Worm (Caenorhabditis elegans) whole organism, young adult: ENCODE results near the gene K08H10.6.

ENCODE experiments used
- B0336.3 ChIP-seq: fragments of 200-800 bp; sonication (Bioruptor generic); IDR thresholded peaks from 2 replicates; pipeline ENCODE4 v1.3.6; 2022; ENCODE audit warnings: missing genetic modification characterization, missing compliant biosample characterization
- C06A6.2 ChIP-seq: fragments of 200-800 bp; sonication (Bioruptor generic); conservative IDR thresholded peaks from 2 replicates; pipeline ENCODE4 v1.3.6; 2022; ENCODE audit warnings: missing genetic modification characterization, missing compliant biosample characterization
- F22D6.2 ChIP-seq: sonication (generic microtip); optimal IDR thresholded peaks from 2 replicates; lab custom pipeline; 2016; ENCODE audit warnings: mild to moderate bottlenecking, missing genetic modification characterization, missing compliant biosample characterization
- F39B2.1 ChIP-seq: fragments of 200-800 bp; sonication (Bioruptor generic); IDR thresholded peaks from 2 replicates; pipeline ENCODE4 v1.3.6; 2022; ENCODE audit warnings: missing genetic modification reagents, missing genetic modification characterization, missing compliant biosample characterization
- F49E8.2 ChIP-seq: sonication (generic microtip); optimal IDR thresholded peaks from 3 replicates; lab custom pipeline; 2017; ENCODE audit warnings: missing genetic modification characterization, mild to moderate bottlenecking, missing compliant biosample characterization, antibody characterized with exemption, moderate library complexity; ENCODE audit not compliant: insufficient read depth
- F57A8.1 ChIP-seq: fragments of 200-800 bp; sonication (Bioruptor generic); optimal IDR thresholded peaks from 2 replicates; lab custom pipeline; 2018; ENCODE audit warnings: mild to moderate bottlenecking, missing genetic modification characterization, moderate library complexity, missing compliant biosample characterization
- K12H6.12 ChIP-seq: fragments of 200-800 bp; sonication (Bioruptor generic); optimal IDR thresholded peaks from 2 replicates; lab custom pipeline; 2018; ENCODE audit warnings: mild to moderate bottlenecking, missing genetic modification characterization, missing compliant biosample characterization
- T26A5.8 ChIP-seq: sonication (generic microtip); optimal IDR thresholded peaks from 2 replicates; lab custom pipeline; 2016; ENCODE audit warnings: missing genetic modification characterization, missing compliant biosample characterization
- Y53F4B.3 ChIP-seq: fragments of 200-800 bp; sonication (Bioruptor generic); IDR thresholded peaks from 2 replicates; pipeline ENCODE4 v1.3.6; 2022; ENCODE audit warnings: missing genetic modification reagents, missing genetic modification characterization, missing compliant biosample characterization
- Y67H2A.10 ChIP-seq: fragments of 200-800 bp; sonication (Bioruptor generic); conservative IDR thresholded peaks from 2 replicates; pipeline ENCODE4 v1.3.6; 2022; ENCODE audit warnings: missing genetic modification reagents, missing genetic modification characterization, missing compliant biosample characterization
- Y95B8A.8 ChIP-seq: fragments of 200-800 bp; sonication (Bioruptor generic); IDR thresholded peaks from 2 replicates; pipeline ENCODE4 v1.3.6; 2022; ENCODE audit warnings: missing genetic modification reagents, missing genetic modification characterization, missing compliant biosample characterization
- aptf-3 ChIP-seq: fragments of 200-800 bp; sonication (Bioruptor generic); IDR thresholded peaks from 2 replicates; pipeline ENCODE4 v1.3.6; 2022; ENCODE audit warnings: missing genetic modification characterization, missing compliant biosample characterization
- bed-2 ChIP-seq: fragments of 200-800 bp; sonication (Bioruptor generic); IDR thresholded peaks from 2 replicates; pipeline ENCODE4 v1.3.6; 2022; ENCODE audit warnings: missing genetic modification reagents, missing genetic modification characterization, missing compliant biosample characterization
- ccch-3 ChIP-seq: fragments of 200-800 bp; sonication (Bioruptor generic); optimal IDR thresholded peaks from 2 replicates; lab custom pipeline; 2018; ENCODE audit warnings: mild to moderate bottlenecking, missing genetic modification characterization, missing compliant biosample characterization
- cebp-1 ChIP-seq, 2 experiments: fragments of 200-800 bp in 1 of 2; sonication (Bioruptor generic) in 1 of 2; sonication (generic microtip) in 1 of 2; IDR thresholded peaks in 1 of 2; optimal IDR thresholded peaks in 1 of 2; 2 replicates each; pipeline versions ENCODE4 v1.3.6 to Lab custom; 2017 to 2022; ENCODE audit warnings: missing compliant biosample characterization in 2 of 2, missing genetic modification characterization in 2 of 2, mild to moderate bottlenecking in 1 of 2, missing genetic modification reagents in 1 of 2, moderate library complexity in 1 of 2
- ceh-27 ChIP-seq: fragments of 200-800 bp; sonication (Bioruptor generic); optimal IDR thresholded peaks from 2 replicates; lab custom pipeline; 2018; ENCODE audit warnings: mild to moderate bottlenecking, missing genetic modification characterization, moderate library complexity, missing compliant biosample characterization
- die-1 ChIP-seq: sonication (generic microtip); optimal IDR thresholded peaks from 2 replicates; lab custom pipeline; 2016; ENCODE audit warnings: missing genotype, mild to moderate bottlenecking, missing genetic modification characterization, missing compliant biosample characterization
- dox-1 ChIP-seq: fragments of 200-800 bp; sonication (Bioruptor generic); IDR thresholded peaks from 2 replicates; pipeline ENCODE4 v1.3.6; 2022; ENCODE audit warnings: missing genetic modification reagents, missing genetic modification characterization, missing compliant biosample characterization
- dpff-1 ChIP-seq: sonication (generic microtip); optimal IDR thresholded peaks from 2 replicates; lab custom pipeline; 2017; ENCODE audit warnings: mild to moderate bottlenecking, missing genetic modification characterization, missing compliant biosample characterization
- ekl-4 ChIP-seq: fragments of 200-800 bp; sonication (Bioruptor generic); IDR thresholded peaks from 2 replicates; pipeline ENCODE4 v1.3.6; 2022; ENCODE audit warnings: missing genetic modification reagents, missing genetic modification characterization, missing compliant biosample characterization
- fkh-3 ChIP-seq: sonication (generic microtip); optimal IDR thresholded peaks from 2 replicates; lab custom pipeline; 2016; ENCODE audit warnings: mild to moderate bottlenecking, missing genetic modification characterization, missing compliant biosample characterization
- hlh-26 ChIP-seq: fragments of 200-800 bp; sonication (Bioruptor generic); conservative IDR thresholded peaks from 2 replicates; pipeline ENCODE4 v1.3.6; 2022; ENCODE audit warnings: missing genetic modification reagents, missing genetic modification characterization, missing compliant biosample characterization
- hmg-1.2 ChIP-seq: fragments of 200-800 bp; sonication (Bioruptor generic); IDR thresholded peaks from 2 replicates; pipeline ENCODE4 v1.3.6; 2022; ENCODE audit warnings: missing genetic modification reagents, missing genetic modification characterization, missing compliant biosample characterization
- lin-26 ChIP-seq: fragments of 200-800 bp; sonication (Bioruptor generic); IDR thresholded peaks from 2 replicates; pipeline ENCODE4 v1.3.6; 2022; ENCODE audit warnings: missing genetic modification reagents, missing genetic modification characterization, missing compliant biosample characterization
- lin-35 ChIP-seq, 3 experiments: fragments of 150-350 bp in 2 of 3; sonication (generic microtip) in 1 of 3; optimal IDR thresholded peaks; 2 replicates each; lab custom pipeline; 2014 to 2018; ENCODE audit warnings: missing biosample characterization in 3 of 3, missing genetic modification characterization in 3 of 3, missing genetic modification reagents in 3 of 3
- lin-40 ChIP-seq: sonication (generic microtip); optimal IDR thresholded peaks from 2 replicates; lab custom pipeline; 2016; ENCODE audit warnings: missing genetic modification characterization, mild to moderate bottlenecking, missing compliant biosample characterization, missing genotype, missing genetic modification reagents
- lsy-27 ChIP-seq: sonication (generic microtip); optimal IDR thresholded peaks from 2 replicates; lab custom pipeline; 2017; ENCODE audit warnings: missing genetic modification characterization, mild to moderate bottlenecking, missing compliant biosample characterization, antibody characterized with exemption, missing genotype, borderline replicate concordance; ENCODE audit not compliant: insufficient read depth
- mcd-1 ChIP-seq: fragments of 200-800 bp; sonication (Bioruptor generic); IDR thresholded peaks from 2 replicates; pipeline ENCODE4 v1.3.6; 2022; ENCODE audit warnings: missing genetic modification reagents, missing genetic modification characterization, missing compliant biosample characterization
- mel-28 ChIP-seq: sonication (generic microtip); optimal IDR thresholded peaks from 2 replicates; lab custom pipeline; 2016; ENCODE audit warnings: borderline replicate concordance, mild to moderate bottlenecking, missing genetic modification characterization, missing compliant biosample characterization
- nfya-1 ChIP-seq: sonication (generic microtip); optimal IDR thresholded peaks from 2 replicates; lab custom pipeline; 2017; ENCODE audit warnings: antibody characterized with exemption, missing compliant biosample characterization, missing genetic modification characterization, borderline replicate concordance; ENCODE audit not compliant: insufficient read depth
- nhr-120 ChIP-seq: fragments of 200-800 bp; sonication (Bioruptor generic); IDR thresholded peaks from 2 replicates; pipeline ENCODE4 v1.3.6; 2022; ENCODE audit warnings: missing genetic modification characterization, missing compliant biosample characterization
- nhr-179 ChIP-seq: sonication (generic microtip); optimal IDR thresholded peaks from 2 replicates; lab custom pipeline; 2016; ENCODE audit warnings: mild to moderate bottlenecking, missing genetic modification characterization, missing compliant biosample characterization
- nhr-27 ChIP-seq: fragments of 200-800 bp; sonication (Bioruptor generic); optimal IDR thresholded peaks from 2 replicates; lab custom pipeline; 2018; ENCODE audit warnings: mild to moderate bottlenecking, missing genetic modification characterization, moderate library complexity, missing compliant biosample characterization
- nhr-90 ChIP-seq: sonication (generic microtip); optimal IDR thresholded peaks from 2 replicates; lab custom pipeline; 2016; ENCODE audit warnings: missing genotype, mild to moderate bottlenecking, missing genetic modification characterization, missing compliant biosample characterization
- pbrm-1 ChIP-seq: fragments of 200-800 bp; sonication (Bioruptor generic); IDR thresholded peaks from 2 replicates; pipeline ENCODE4 v1.3.6; 2022; ENCODE audit warnings: missing genetic modification reagents, missing genetic modification characterization, missing compliant biosample characterization
- pha-4 ChIP-seq: fragments of 150-350 bp; sonication (generic microtip); optimal IDR thresholded peaks from 2 replicates; lab custom pipeline; 2014; ENCODE audit warnings: missing biosample characterization, missing genetic modification reagents, missing genetic modification characterization
- repo-1 ChIP-seq: sonication (generic microtip); optimal IDR thresholded peaks from 2 replicates; lab custom pipeline; 2017; ENCODE audit warnings: mild to moderate bottlenecking, missing genetic modification characterization, missing compliant biosample characterization
- somi-1 ChIP-seq: fragments of 200-800 bp; sonication (Bioruptor generic); optimal IDR thresholded peaks from 2 replicates; lab custom pipeline; 2018; ENCODE audit warnings: mild to moderate bottlenecking, missing genetic modification characterization, missing compliant biosample characterization
- sptf-2 ChIP-seq: fragments of 200-800 bp; sonication (Bioruptor generic); optimal IDR thresholded peaks from 2 replicates; lab custom pipeline; 2018; ENCODE audit warnings: mild to moderate bottlenecking, missing genetic modification characterization, missing compliant biosample characterization
- tlf-1 ChIP-seq: fragments of 200-800 bp; sonication (Bioruptor generic); optimal IDR thresholded peaks from 2 replicates; lab custom pipeline; 2018; ENCODE audit warnings: mild to moderate bottlenecking, missing genetic modification characterization, missing compliant biosample characterization
- unc-62 ChIP-seq: fragments of 150-350 bp; optimal IDR thresholded peaks from 2 replicates; lab custom pipeline; 2014; ENCODE audit warnings: missing biosample characterization, missing genetic modification reagents, missing genetic modification characterization
- xnd-1 ChIP-seq: sonication (generic microtip); optimal IDR thresholded peaks from 2 replicates; lab custom pipeline; 2016; ENCODE audit warnings: missing genotype, missing genetic modification reagents, missing genetic modification characterization, missing compliant biosample characterization
- zim-3 ChIP-seq: sonication (generic microtip); optimal IDR thresholded peaks from 2 replicates; lab custom pipeline; 2017; ENCODE audit warnings: mild to moderate bottlenecking, missing genetic modification characterization, moderate library complexity, missing compliant biosample characterization
- ztf-3 ChIP-seq: fragments of 200-800 bp; sonication (Bioruptor generic); optimal IDR thresholded peaks from 2 replicates; lab custom pipeline; 2018; ENCODE audit warnings: mild to moderate bottlenecking, missing genetic modification characterization, missing compliant biosample characterization

K08H10.6 gene

DNA sequence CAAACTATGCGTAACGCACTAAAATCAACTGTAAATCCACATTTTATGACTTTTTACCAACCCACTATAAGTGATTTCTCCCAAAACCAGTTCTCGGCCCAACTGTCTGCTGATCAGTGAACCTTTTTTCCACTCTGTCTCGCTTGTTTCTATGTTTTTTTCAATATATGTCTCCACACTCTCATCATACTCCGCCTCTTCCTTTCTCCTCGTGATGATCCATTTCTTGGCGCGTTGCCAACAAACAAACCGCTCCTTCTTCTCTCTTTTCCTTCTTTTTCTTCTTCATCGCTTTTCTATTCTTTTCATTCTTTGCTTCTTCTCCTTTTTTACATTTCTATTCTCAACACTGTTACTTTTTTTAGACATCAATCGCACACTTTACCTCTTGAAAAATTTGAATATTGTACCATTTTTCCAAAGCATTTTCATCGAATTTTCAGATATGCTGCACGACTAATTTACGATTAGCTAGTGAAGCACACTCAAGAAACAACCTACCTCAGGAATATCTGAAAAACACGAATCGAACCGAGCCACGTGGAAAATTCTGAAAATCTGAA, 47.6 kb upstream of the K08H10.6 start, which contains the start of gene T06E8.8 (continued):
- TF ChIP-seq die-1 (tag; lab: Kevin White, UChicago), result no peak
- peak; percentile 41; the same call in 1 of the 2 replicates for TF ChIP-seq hmg-1.2 (GFP tag; lab: Robert Waterston, UW)
- no peak for TF ChIP-seq fkh-3 (tag; lab: Kevin White, UChicago)
- peak in 1 of 3 experiments; percentile 25 for TF ChIP-seq lin-35 (GFP tag; optimal IDR thresholded peaks at IDR 0.05; lab: Kevin White, UChicago)
- no peak for TF ChIP-seq F57A8.1 (GFP tag; lab: Kevin White, UChicago)
- no peak for TF ChIP-seq aptf-3 (GFP tag; lab: Robert Waterston, UW)
- no peak for TF ChIP-seq repo-1 (tag; lab: Kevin White, UChicago)
- TF ChIP-seq xnd-1 (tag; lab: Kevin White, UChicago), result no peak
- TF ChIP-seq B0336.3 (GFP tag; lab: Robert Waterston, UW), result no peak
- no peak for TF ChIP-seq sptf-2 (GFP tag; lab: Kevin White, UChicago)
- TF ChIP-seq tlf-1 (GFP tag; lab: Kevin White, UChicago), result no peak
- no peak for TF ChIP-seq Y67H2A.10 (GFP tag; lab: Robert Waterston, UW)
- no peak for TF ChIP-seq F49E8.2 (tag; lab: Kevin White, UChicago)
- peak; percentile 61; the same call in 1 of the 2 replicates for TF ChIP-seq C06A6.2 (GFP tag; lab: Robert Waterston, UW)
- TF ChIP-seq mcd-1 (GFP tag; lab: Robert Waterston, UW), result peak; percentile 28; the same call in 1 of the 2 replicates
- no peak for TF ChIP-seq ccch-3 (GFP tag; lab: Kevin White, UChicago)
- TF ChIP-seq Y53F4B.3 (GFP tag; lab: Robert Waterston, UW), result no peak
- no peak for TF ChIP-seq lsy-27 (tag; lab: Kevin White, UChicago)
- TF ChIP-seq cebp-1 (GFP tag; IDR thresholded peaks at IDR 0.05; lab: Robert Waterston, UW), result no peak
- TF ChIP-seq cebp-1 (tag; optimal IDR thresholded peaks at IDR 0.05; lab: Kevin White, UChicago), result peak; percentile 42
- TF ChIP-seq Y95B8A.8 (GFP tag; lab: Robert Waterston, UW), result no peak
- no peak for TF ChIP-seq T26A5.8 (tag; lab: Kevin White, UChicago)
- TF ChIP-seq nhr-120 (GFP tag; lab: Robert Waterston, UW), result no peak
- no peak for TF ChIP-seq lin-26
- TF ChIP-seq bed-2, result no peak
- TF ChIP-seq, all 124 proteins: peak for 12

DNA sequence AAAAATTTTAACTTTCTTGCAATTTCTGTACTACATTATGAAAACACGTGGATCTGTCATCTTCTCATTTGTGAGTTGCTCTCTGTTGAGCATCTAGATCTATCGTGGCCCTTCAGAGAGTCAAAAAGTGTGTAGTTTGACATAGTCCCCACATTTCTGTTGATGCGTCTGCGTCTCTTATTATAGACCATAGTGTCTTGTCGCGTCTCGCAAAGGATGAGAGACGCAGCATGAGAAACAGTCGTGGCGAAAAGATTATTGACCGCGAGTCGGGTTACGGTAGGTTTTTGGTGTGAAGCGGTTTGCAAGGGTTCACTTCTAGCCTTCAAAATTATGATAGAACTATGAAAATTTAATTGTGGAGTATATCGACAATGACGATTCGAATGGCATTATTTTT, 46.6 kb upstream of the K08H10.6 start:
- TF ChIP-seq cebp-1 (GFP tag; IDR thresholded peaks at IDR 0.05; lab: Robert Waterston, UW) (no peak), cebp-1 (tag; optimal IDR thresholded peaks at IDR 0.05; lab: Kevin White, UChicago) (peak; percentile 50), die-1 (tag; lab: Kevin White, UChicago) (no peak), C06A6.2 (GFP tag; lab: Robert Waterston, UW) (0 out of 2 replicates have a peak, but pooled peaks have one; percentile 20), nfya-1 (tag; lab: Kevin White, UChicago) (no peak), pha-4 (tag; lab: Kevin White, UChicago) (peak; percentile 14), F22D6.2 (tag; lab: Kevin White, UChicago) (no peak), ztf-3 (GFP tag; lab: Kevin White, UChicago) (no peak), K12H6.12 (peak; percentile 53), nhr-90 (tag; lab: Kevin White, UChicago) (no peak), ekl-4 (GFP tag; lab: Robert Waterston, UW) (no peak), dox-1 (GFP tag; lab: Robert Waterston, UW) (peak; percentile 36; the same call in 1 of the 2 replicates), mcd-1 (GFP tag; lab: Robert Waterston, UW) (peak; percentile 35; the same call in 1 of the 2 replicates), lin-26 (no peak), mel-28 (tag; lab: Kevin White, UChicago) (no peak), pbrm-1 (GFP tag; lab: Robert Waterston, UW) (peak; percentile 55), fkh-3 (tag; lab: Kevin White, UChicago) (no peak), hlh-26 (GFP tag; lab: Robert Waterston, UW) (no peak), ceh-27 (GFP tag; lab: Kevin White, UChicago) (peak; percentile 23), dpff-1 (tag; lab: Kevin White, UChicago) (no peak), zim-3 (tag; lab: Kevin White, UChicago) (no peak), hmg-1.2 (GFP tag; lab: Robert Waterston, UW) (peak; percentile 94), lin-40 (tag; lab: Kevin White, UChicago) (no peak), unc-62 (GFP tag; lab: Kevin White, UChicago) (peak; percentile 6), nhr-27 (tag; lab: Kevin White, UChicago) (no peak), nhr-179 (tag; lab: Kevin White, UChicago) (no peak), F39B2.1 (GFP tag; lab: Robert Waterston, UW) (no peak), somi-1 (GFP tag; lab: Kevin White, UChicago) (no peak)
